Worm (Caenorhabditis elegans): ENCODE data around the gene math-13.
"Not testable (repeated sequence)": the region's sequence is repeated elsewhere in the genome, so short reads cannot be mapped to it uniquely, and the experiment has no call there.

The math-13 gene

ce11 chrII:1850840-1851294 is 24.9 kb upstream of the math-13 start, which contains the start of gene C52E2.3:
Gene C52E2.3 (plus strand): TSS chrII:1851244.
- TF ChIP-seq elt-2 (tag; optimal IDR thresholded peaks at IDR 0.05), result peak; percentile 89
- TF ChIP-seq unc-42 (tag; optimal IDR thresholded peaks at IDR 0.05), result no peak
- no peak for TF ChIP-seq ceh-6 (GFP tag; optimal IDR thresholded peaks at IDR 0.05)

ce11 chrII:1851716-1852115 is 24.0 kb upstream of the math-13 start:
- TF ChIP-seq lin-11 (tag; optimal IDR thresholded peaks at IDR 0.05) (no peak), pat-9 (tag; optimal IDR thresholded peaks at IDR 0.05) (no peak), ceh-31 (tag; optimal IDR thresholded peaks at IDR 0.05) (no peak), ceh-45 (GFP tag; IDR thresholded peaks at IDR 0.05) (no peak), sox-2 (GFP tag; IDR thresholded peaks at IDR 0.05) (no peak), odd-2 (tag; optimal IDR thresholded peaks at IDR 0.05) (no peak), ceh-34 (tag; optimal IDR thresholded peaks at IDR 0.05) (no peak), ceh-9 (tag; optimal IDR thresholded peaks at IDR 0.05) (no peak), dmd-4 (tag; optimal IDR thresholded peaks at IDR 0.05; ENCODE audit: borderline replicate concordance) (no peak), F13H6.1 (tag; optimal IDR thresholded peaks at IDR 0.05) (no peak), elt-2 (tag; optimal IDR thresholded peaks at IDR 0.05) (peak; percentile 99), ref-2 (tag; optimal IDR thresholded peaks at IDR 0.05) (no peak), pqm-1 (tag; optimal IDR thresholded peaks at IDR 0.05) (peak; percentile 79), npax-4 (tag; optimal IDR thresholded peaks at IDR 0.05) (no peak), syd-9 (tag; optimal IDR thresholded peaks at IDR 0.05) (no peak), K02D7.2 (tag; optimal IDR thresholded peaks at IDR 0.05) (no peak)

DNA sequence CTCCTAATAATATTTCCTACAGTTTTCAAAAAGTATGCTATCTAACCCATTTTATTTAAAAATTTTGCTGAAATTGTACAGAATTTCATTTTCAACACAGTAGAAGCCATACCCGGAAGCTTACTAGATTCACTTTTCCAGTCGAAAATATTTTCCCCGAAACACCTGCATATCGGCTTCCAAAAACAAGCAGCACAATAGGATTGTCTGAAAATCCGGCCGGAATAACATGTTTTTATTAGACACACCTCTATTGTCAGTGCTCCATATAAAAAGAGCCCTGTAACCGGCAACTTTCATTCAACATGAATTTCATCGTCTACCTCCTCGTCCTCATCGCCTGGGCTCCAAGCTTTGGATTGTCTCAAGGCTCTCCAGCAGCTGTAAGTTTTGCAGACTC is 23.3 kb upstream of the math-13 start, which contains the start of gene C52E2.2:
Gene C52E2.2, plus strand, starts transcription at position 301 of the 400 bp plus-strand sequence.
- TF ChIP-seq ama-1 (optimal IDR thresholded peaks at IDR 0.05), result no peak
- TF ChIP-seq pros-1 (tag; optimal IDR thresholded peaks at IDR 0.05), result no peak
- TF ChIP-seq eyg-1 (tag; optimal IDR thresholded peaks at IDR 0.05), result no peak
- TF ChIP-seq che-1 (tag; optimal IDR thresholded peaks at IDR 0.05), result no peak
- no peak for TF ChIP-seq elt-2 (tag; optimal IDR thresholded peaks at IDR 0.05)
- no peak for TF ChIP-seq F13H6.1 (tag; optimal IDR thresholded peaks at IDR 0.05)
- TF ChIP-seq npax-4 (tag; optimal IDR thresholded peaks at IDR 0.05), result no peak
- TF ChIP-seq odd-2 (tag; optimal IDR thresholded peaks at IDR 0.05), result no peak
- no peak for TF ChIP-seq nhr-11 (tag; optimal IDR thresholded peaks at IDR 0.05)
- no peak for TF ChIP-seq zip-5 (tag; optimal IDR thresholded peaks at IDR 0.05)
- TF ChIP-seq ceh-30 (tag; optimal IDR thresholded peaks at IDR 0.05), result no peak
- no peak for TF ChIP-seq sdc-2 (tag; optimal IDR thresholded peaks at IDR 0.05)
- TF ChIP-seq sox-2 (GFP tag; IDR thresholded peaks at IDR 0.05), result no peak
- TF ChIP-seq K02D7.2 (tag; optimal IDR thresholded peaks at IDR 0.05), result no peak

DNA sequence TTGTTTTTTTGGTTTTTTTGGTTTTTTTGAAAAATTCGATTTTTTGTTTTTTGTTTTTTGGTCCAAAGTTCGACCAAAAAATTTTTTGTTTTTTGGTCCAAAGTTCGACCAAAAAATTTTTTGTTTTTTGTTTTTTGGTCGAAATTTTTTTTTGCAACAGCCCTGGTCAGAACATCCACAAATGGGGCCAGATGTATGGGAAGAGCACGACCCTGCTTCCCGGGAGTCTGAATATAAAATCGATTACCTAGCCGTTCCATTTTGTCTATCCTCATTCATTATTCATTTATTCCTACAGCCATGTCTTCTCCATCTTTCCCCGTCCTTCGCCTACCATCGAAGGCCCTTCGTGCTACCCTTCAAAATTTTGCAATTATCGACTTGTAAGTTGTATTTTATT is 21.7 kb upstream of the math-13 start, which contains the start of gene fbxb-95:
Gene fbxb-95, plus strand, starts transcription at position 301 of the 400 bp plus-strand sequence.
- TF ChIP-seq fax-1 (tag; optimal IDR thresholded peaks at IDR 0.05); T23F11.4 (GFP tag; optimal IDR thresholded peaks at IDR 0.05); ttx-3 (tag; optimal IDR thresholded peaks at IDR 0.05): not testable (repeated sequence)

ce11 chrII:1861285-1861793 is 14.4 kb upstream of the math-13 start, which contains the start of gene C16C4.18:
Gene C16C4.18 (minus strand): TSS chrII:1861335.
- TF ChIP-seq rnt-1, unc-42, elt-4 (tag; optimal IDR thresholded peaks at IDR 0.05): not testable (repeated sequence)

- TF ChIP-seq che-1, rnt-1, ttx-3 (tag; optimal IDR thresholded peaks at IDR 0.05): not testable (repeated sequence)
Measured at ce11 chrII:1862334-1862733, 13.4 kb upstream of the math-13 start, which contains the start of gene fbxb-98. Gene fbxb-98 (plus strand): TSS chrII:1862634.
